Fruit fly (Drosophila melanogaster) whole organism, embryonic: ENCODE measurements around the gene SkpA.

Experiments
- Asciz ChIP-seq: fragments of 200-800 bp; sonication (Bioruptor generic); optimal IDR thresholded peaks from 2 replicates; lab custom pipeline; 2017; ENCODE audit warnings: missing biosample characterization, mild to moderate bottlenecking, missing genetic modification characterization, missing genetic modification reagents
- Atf6 ChIP-seq: fragments of 200-800 bp; sonication (Bioruptor generic); IDR thresholded peaks from 2 replicates; pipeline ENCODE4 v1.3.6; 2022; ENCODE audit warnings: missing biosample characterization, missing genetic modification characterization
- B-H2 ChIP-seq: fragments of 200-800 bp; sonication (Bioruptor generic); optimal IDR thresholded peaks from 2 replicates; lab custom pipeline; 2018; ENCODE audit warnings: missing biosample characterization, mild to moderate bottlenecking, missing genetic modification characterization
- CG10366 ChIP-seq: fragments of 200-800 bp; sonication (Bioruptor generic); IDR thresholded peaks from 2 replicates; pipeline ENCODE4 v1.3.6; 2022; ENCODE audit warnings: missing biosample characterization, missing genetic modification characterization
- CG14860 ChIP-seq: fragments of 200-800 bp; sonication (Bioruptor generic); IDR thresholded peaks from 3 replicates; pipeline ENCODE4 v1.3.6; 2022; ENCODE audit warnings: missing biosample characterization, missing genetic modification characterization; ENCODE audit not compliant: partially characterized antibody
- CG15269 ChIP-seq: fragments of 200-800 bp; sonication (Bioruptor generic); optimal IDR thresholded peaks from 2 replicates; lab custom pipeline; 2018; ENCODE audit warnings: missing biosample characterization, mild to moderate bottlenecking, missing genetic modification characterization, moderate library complexity
- CG16779 ChIP-seq: fragments of 200-800 bp; sonication (Bioruptor generic); IDR thresholded peaks from 2 replicates; pipeline ENCODE4 v1.3.6; 2022; ENCODE audit warnings: missing biosample characterization, missing genetic modification characterization
- CG16813 ChIP-seq: fragments of 200-800 bp; sonication (Bioruptor generic); IDR thresholded peaks from 3 replicates; pipeline ENCODE4 v1.3.6; 2022; ENCODE audit warnings: missing biosample characterization, missing genetic modification characterization; ENCODE audit not compliant: partially characterized antibody
- CG17186 ChIP-seq: fragments of 200-800 bp; sonication (Bioruptor generic); optimal IDR thresholded peaks from 3 replicates; lab custom pipeline; 2017; ENCODE audit warnings: missing biosample characterization, missing genetic modification reagents, missing genetic modification characterization
- CG17361 ChIP-seq: fragments of 200-800 bp; sonication (Bioruptor generic); IDR thresholded peaks from 3 replicates; pipeline ENCODE4 v1.3.6; 2022; ENCODE audit warnings: missing biosample characterization, missing genetic modification characterization
- CG17829 ChIP-seq: fragments of 200-800 bp; optimal IDR thresholded peaks from 2 replicates; lab custom pipeline; 2019; ENCODE audit warnings: missing biosample characterization, mild to moderate bottlenecking, missing genetic modification characterization, moderate library complexity
- CG30020 ChIP-seq: fragments of 200-800 bp; optimal IDR thresholded peaks from 2 replicates; lab custom pipeline; 2019; ENCODE audit warnings: missing biosample characterization, mild to moderate bottlenecking, missing genetic modification characterization, moderate library complexity
- CG3407 ChIP-seq: fragments of 200-800 bp; sonication (Bioruptor generic); optimal IDR thresholded peaks from 2 replicates; lab custom pipeline; 2018; ENCODE audit warnings: missing biosample characterization, mild to moderate bottlenecking, missing genetic modification characterization
- CG4282 ChIP-seq: fragments of 200-800 bp; sonication (Bioruptor generic); optimal IDR thresholded peaks from 2 replicates; lab custom pipeline; 2016; ENCODE audit warnings: missing biosample characterization, missing genetic modification characterization
- CG6654 ChIP-seq: fragments of 200-800 bp; sonication (Bioruptor generic); optimal IDR thresholded peaks from 2 replicates; lab custom pipeline; 2017; ENCODE audit warnings: missing biosample characterization, mild to moderate bottlenecking, missing genetic modification characterization
- CG8765 ChIP-seq: fragments of 200-800 bp; sonication (Bioruptor generic); IDR thresholded peaks from 2 replicates; pipeline ENCODE4 v1.3.6; 2022; ENCODE audit warnings: missing biosample characterization, missing genetic modification characterization
- CG9727 ChIP-seq: fragments of 200-800 bp; sonication (Bioruptor generic); optimal IDR thresholded peaks from 3 replicates; lab custom pipeline; 2017; ENCODE audit warnings: missing biosample characterization, mild to moderate bottlenecking, missing genetic modification characterization
- D ChIP-seq, 2 experiments: fragments of 200-800 bp in 1 of 2; fragments of >200 bp in 1 of 2; sonication (Bioruptor generic) in 1 of 2; optimal IDR thresholded peaks; 2 replicates in 1 of 2; 3 replicates in 1 of 2; lab custom pipeline; 2017; ENCODE audit warnings: mild to moderate bottlenecking in 1 of 2, missing biosample characterization in 1 of 2, missing genetic modification characterization in 1 of 2, missing genetic modification reagents in 1 of 2
- Dip2 ChIP-seq: fragments of 200-800 bp; sonication (Bioruptor generic); IDR thresholded peaks from 2 replicates; pipeline ENCODE4 v1.3.6; 2022; ENCODE audit warnings: missing biosample characterization, missing genetic modification characterization
- Dll ChIP-seq: fragments of 200-800 bp; sonication (Bioruptor generic); IDR thresholded peaks from 4 replicates; pipeline ENCODE4 v1.3.6; 2022; ENCODE audit warnings: missing biosample characterization, missing genetic modification characterization; ENCODE audit not compliant: partially characterized antibody
- Dp ChIP-seq: fragments of 200-800 bp; sonication (Bioruptor generic); optimal IDR thresholded peaks from 2 replicates; lab custom pipeline; 2018; ENCODE audit warnings: missing biosample characterization, mild to moderate bottlenecking, missing genetic modification characterization, moderate library complexity
- E2f2 ChIP-seq: fragments of 200-800 bp; sonication (Bioruptor generic); IDR thresholded peaks from 2 replicates; pipeline ENCODE4 v1.3.6; 2022; ENCODE audit warnings: missing biosample characterization, missing genetic modification characterization
- ERR ChIP-seq: fragments of 200-800 bp; sonication (Bioruptor generic); optimal IDR thresholded peaks from 2 replicates; lab custom pipeline; 2016; ENCODE audit warnings: missing biosample characterization, missing genetic modification characterization
- Fer2 ChIP-seq: fragments of 200-800 bp; sonication (Bioruptor generic); optimal IDR thresholded peaks from 2 replicates; lab custom pipeline; 2018; ENCODE audit warnings: missing biosample characterization, mild to moderate bottlenecking, missing genetic modification characterization, moderate library complexity
- HLH3B ChIP-seq: fragments of 200-800 bp; sonication (Bioruptor generic); IDR thresholded peaks from 2 replicates; pipeline ENCODE4 v1.3.6; 2022; ENCODE audit warnings: missing biosample characterization, missing genetic modification characterization
- MBD-R2 ChIP-seq: fragments of 200-800 bp; sonication (Bioruptor generic); IDR thresholded peaks from 2 replicates; pipeline ENCODE4 v1.3.6; 2022; ENCODE audit warnings: missing biosample characterization, missing genetic modification characterization
- Med ChIP-seq: fragments of 200-800 bp; sonication (Bioruptor generic); peaks from one replicate; lab custom pipeline; 2016; ENCODE audit warnings: missing biosample characterization, missing genetic modification characterization, mild to moderate bottlenecking, inconsistent platforms, moderate library complexity
- Nf-YC ChIP-seq: fragments of 200-800 bp; optimal IDR thresholded peaks from 3 replicates; lab custom pipeline; 2019; ENCODE audit warnings: missing biosample characterization, mild to moderate bottlenecking, missing genetic modification characterization, moderate library complexity
- Opbp ChIP-seq: fragments of 200-800 bp; sonication (Bioruptor generic); IDR thresholded peaks from 3 replicates; pipeline ENCODE4 v1.3.6; 2022; ENCODE audit warnings: missing biosample characterization, missing genetic modification characterization; ENCODE audit not compliant: partially characterized antibody
- Scr ChIP-seq: fragments of 200-800 bp; sonication (Bioruptor generic); IDR thresholded peaks from 2 replicates; pipeline ENCODE4 v1.3.6; 2022; ENCODE audit warnings: missing biosample characterization, missing genetic modification characterization; ENCODE audit not compliant: partially characterized antibody
- YL-1 ChIP-seq: fragments of 200-800 bp; sonication (Bioruptor generic); optimal IDR thresholded peaks from 3 replicates; lab custom pipeline; 2017; ENCODE audit warnings: missing biosample characterization, mild to moderate bottlenecking, missing genetic modification characterization
- fu2 ChIP-seq: fragments of 200-800 bp; sonication (Bioruptor generic); optimal IDR thresholded peaks from 2 replicates; lab custom pipeline; 2016; ENCODE audit warnings: missing biosample characterization, missing genetic modification characterization
- gem ChIP-seq: fragments of 200-800 bp; sonication (Bioruptor generic); optimal IDR thresholded peaks from 2 replicates; lab custom pipeline; 2019; ENCODE audit warnings: missing biosample characterization, mild to moderate bottlenecking, missing genetic modification characterization, moderate library complexity
- grau ChIP-seq: fragments of 200-800 bp; optimal IDR thresholded peaks from 3 replicates; lab custom pipeline; 2019; ENCODE audit warnings: missing biosample characterization, mild to moderate bottlenecking, missing genetic modification characterization, moderate library complexity
- ham ChIP-seq: fragments of 200-800 bp; sonication (Bioruptor generic); IDR thresholded peaks from 2 replicates; pipeline ENCODE4 v1.3.6; 2022; ENCODE audit warnings: missing biosample characterization, missing genetic modification characterization
- hbn ChIP-seq: fragments of 200-800 bp; sonication (Bioruptor generic); IDR thresholded peaks from 2 replicates; pipeline ENCODE4 v1.3.6; 2022; ENCODE audit warnings: missing biosample characterization, missing genetic modification characterization; ENCODE audit not compliant: partially characterized antibody
- her ChIP-seq: fragments of 200-800 bp; sonication (Bioruptor generic); optimal IDR thresholded peaks from 2 replicates; lab custom pipeline; 2016; ENCODE audit warnings: missing biosample characterization, missing genetic modification characterization
- inv ChIP-seq: fragments of 200-800 bp; sonication (Bioruptor generic); IDR thresholded peaks from 2 replicates; pipeline ENCODE4 v1.3.6; 2022; ENCODE audit warnings: missing biosample characterization, missing genetic modification characterization; ENCODE audit not compliant: partially characterized antibody
- lbe ChIP-seq: fragments of 200-800 bp; sonication (Bioruptor generic); optimal IDR thresholded peaks from 2 replicates; lab custom pipeline; 2016; ENCODE audit warnings: missing biosample characterization, mild to moderate bottlenecking, missing genetic modification characterization
- lilli ChIP-seq: fragments of 200-800 bp; sonication (Bioruptor generic); optimal IDR thresholded peaks from 3 replicates; lab custom pipeline; 2016; ENCODE audit warnings: missing biosample characterization, missing genetic modification characterization
- luna ChIP-seq: fragments of 200-800 bp; sonication (Bioruptor generic); optimal IDR thresholded peaks from 2 replicates; lab custom pipeline; 2016; ENCODE audit warnings: missing biosample characterization, missing genetic modification characterization
- nerfin-1 ChIP-seq: fragments of 200-800 bp; sonication (Bioruptor generic); optimal IDR thresholded peaks from 3 replicates; lab custom pipeline; 2019; ENCODE audit warnings: missing biosample characterization, mild to moderate bottlenecking, missing genetic modification characterization, moderate library complexity
- nmo ChIP-seq: fragments of 200-800 bp; sonication (Bioruptor generic); optimal IDR thresholded peaks from 2 replicates; lab custom pipeline; 2018; ENCODE audit warnings: missing biosample characterization, mild to moderate bottlenecking, missing genetic modification characterization, moderate library complexity
- salm ChIP-seq: fragments of 200-800 bp; sonication (Bioruptor generic); optimal IDR thresholded peaks from 2 replicates; lab custom pipeline; 2018; ENCODE audit warnings: missing biosample characterization, mild to moderate bottlenecking, missing genetic modification characterization
- sd ChIP-seq: fragments of 200-800 bp; sonication (Bioruptor generic); optimal IDR thresholded peaks from 3 replicates; lab custom pipeline; 2018; ENCODE audit warnings: missing biosample characterization, mild to moderate bottlenecking, missing genetic modification characterization, moderate library complexity
- sens ChIP-seq: fragments of 200-800 bp; sonication (Bioruptor generic); peaks from one replicate; lab custom pipeline; 2016; ENCODE audit warnings: missing biosample characterization, missing genetic modification characterization
- sug ChIP-seq: fragments of 200-800 bp; optimal IDR thresholded peaks from 2 replicates; lab custom pipeline; 2019; ENCODE audit warnings: missing biosample characterization, mild to moderate bottlenecking, missing genetic modification characterization, moderate library complexity
- ttk ChIP-seq: fragments of 200-800 bp; sonication (Bioruptor generic); IDR thresholded peaks from 2 replicates; pipeline ENCODE4 v2.1.2; 2022; ENCODE audit warnings: missing biosample characterization, missing genetic modification characterization
- vnd ChIP-seq: fragments of 200-800 bp; sonication (Bioruptor generic); IDR thresholded peaks from 3 replicates; pipeline ENCODE4 v1.3.6; 2022; ENCODE audit warnings: missing biosample characterization, missing genetic modification characterization; ENCODE audit not compliant: partially characterized antibody

SkpA gene

dm6 chrX:625157-625627 is 30.7 kb upstream of the SkpA start, which contains the start of the genes CG13364 and Hinfp (continued):
- peak; percentile 17 for TF ChIP-seq CG30020 (tag; lab: Kevin White, UChicago)
- peak; percentile 4 for TF ChIP-seq lilli (GFP tag; lab: Kevin White, UChicago)
- no peak for TF ChIP-seq CG16779 (GFP tag; lab: Robert Waterston, UW)
- TF ChIP-seq Nf-YC (tag; lab: Kevin White, UChicago): peak; percentile 23
- peak; percentile 97 for TF ChIP-seq vnd (GFP tag; lab: Robert Waterston, UW)
- no peak for TF ChIP-seq salm (tag; lab: Kevin White, UChicago)
- TF ChIP-seq MBD-R2: peak; percentile 26; the same call in 1 of the 2 replicates
- peak; percentile 61 for TF ChIP-seq inv (GFP tag; lab: Robert Waterston, UW)
- TF ChIP-seq her (GFP tag; lab: Kevin White, UChicago): no peak
- TF ChIP-seq CG9727 (GFP tag; lab: Kevin White, UChicago): peak; percentile 30
- TF ChIP-seq fu2 (GFP tag; lab: Kevin White, UChicago): no peak
- TF ChIP-seq HLH3B: no peak
- TF ChIP-seq Dp (GFP tag; lab: Kevin White, UChicago): peak; percentile 37
- TF ChIP-seq gem (tag; lab: Kevin White, UChicago): peak; percentile 19
- TF ChIP-seq nerfin-1: peak; percentile 10
- TF ChIP-seq sd (tag; lab: Kevin White, UChicago): peak; percentile 23
- no peak for TF ChIP-seq CG6654 (GFP tag; lab: Kevin White, UChicago)
- TF ChIP-seq ERR (GFP tag; lab: Kevin White, UChicago): no peak
- TF ChIP-seq CG17186: peak; percentile 19
- TF ChIP-seq CG8765 (GFP tag; lab: Robert Waterston, UW): no peak
- TF ChIP-seq Dip2 (GFP tag; lab: Robert Waterston, UW): no peak
- peak; percentile 37; the same call in 2 of the 3 replicates for TF ChIP-seq CG17361 (GFP tag; lab: Robert Waterston, UW)
- TF ChIP-seq sug (tag; lab: Kevin White, UChicago): peak; percentile 33
- no peak for TF ChIP-seq ham
- peak; percentile 22 for TF ChIP-seq YL-1 (GFP tag; lab: Kevin White, UChicago)
- peak; percentile 84 for TF ChIP-seq Dll (GFP tag; lab: Robert Waterston, UW)
- TF ChIP-seq ttk: no peak
- TF ChIP-seq B-H2 (GFP tag; lab: Kevin White, UChicago): no peak
- TF ChIP-seq Scr (GFP tag; lab: Robert Waterston, UW): peak; percentile 83
- TF ChIP-seq lbe: peak; percentile 19
- no peak for TF ChIP-seq Fer2 (tag; lab: Kevin White, UChicago)
- TF ChIP-seq CG14860: peak; percentile 82
- TF ChIP-seq CG17829 (tag; lab: Kevin White, UChicago): peak; percentile 54
- no peak for TF ChIP-seq luna (GFP tag; lab: Kevin White, UChicago)
- no peak for TF ChIP-seq CG10366
- TF ChIP-seq Asciz (GFP tag; lab: Kevin White, UChicago): no peak
- no peak for TF ChIP-seq CG4282
- peak; percentile 33 for TF ChIP-seq nmo
- TF ChIP-seq E2f2: peak; percentile 11; the same call in 1 of the 2 replicates
- peak; percentile 3 for TF ChIP-seq grau (tag; lab: Kevin White, UChicago)
- TF ChIP-seq CG3407 (GFP tag; lab: Kevin White, UChicago): no peak
- TF ChIP-seq Med (GFP tag; lab: Kevin White, UChicago): peak; percentile 33
- no peak for TF ChIP-seq CG15269 (tag; lab: Kevin White, UChicago)
- no peak for TF ChIP-seq D (optimal IDR thresholded peaks at IDR 0.05; lab: Kevin White, UChicago)
- TF ChIP-seq D (GFP tag; optimal IDR thresholded peaks at IDR 0.05; lab: Kevin White, UChicago): no peak
- TF ChIP-seq Opbp (GFP tag; lab: Robert Waterston, UW): peak; percentile 66; the same call in 2 of the 3 replicates
- no peak for TF ChIP-seq Atf6
- TF ChIP-seq sens (GFP tag; lab: Kevin White, UChicago): peak; percentile 32
- peak; percentile 82 for TF ChIP-seq CG16813 (GFP tag; lab: Robert Waterston, UW)
- peak; percentile 64; the same call in 1 of the 2 replicates for TF ChIP-seq hbn (GFP tag; lab: Robert Waterston, UW)
